Worm (Caenorhabditis elegans): ENCODE measurements around the gene F53F1.6.

The F53F1.6 gene

DNA sequence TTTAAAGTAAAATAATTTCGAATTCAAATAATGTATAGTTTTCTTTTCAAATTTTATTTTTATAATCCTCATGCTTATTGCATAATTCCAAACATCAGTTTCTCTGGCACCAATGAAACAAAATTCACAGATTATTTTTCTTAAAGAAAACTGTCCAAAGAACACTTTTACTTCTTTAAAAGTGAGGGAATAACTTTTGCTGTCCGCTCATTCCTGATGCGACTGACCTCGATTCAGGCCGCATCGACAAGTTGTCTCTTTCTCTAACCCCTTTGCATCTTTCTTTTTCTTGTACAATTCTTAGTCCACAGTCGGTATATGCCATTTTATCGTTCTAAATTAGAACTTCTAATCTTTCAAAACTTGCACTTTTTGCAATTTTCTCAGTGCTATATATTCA is 10.9 kb downstream of the F53F1.6 start, which contains the start of gene F53F1.2:
Gene F53F1.2, plus strand, starts transcription at position 306 of the 400 bp plus-strand sequence.
- no peak for TF ChIP-seq klf-2 (GFP tag; conservative IDR thresholded peaks at IDR 0.05)
- no peak for TF ChIP-seq ref-1 (GFP tag; conservative IDR thresholded peaks at IDR 0.05)
- no peak for TF ChIP-seq T22C8.4 (GFP tag; IDR thresholded peaks at IDR 0.05)
- TF ChIP-seq ztf-29 (GFP tag; IDR thresholded peaks at IDR 0.05): no peak
- no peak for TF ChIP-seq tab-1 (GFP tag; IDR thresholded peaks at IDR 0.05)
- TF ChIP-seq cog-1 (tag; optimal IDR thresholded peaks at IDR 0.05): no peak
- no peak for TF ChIP-seq flt-1 (GFP tag; IDR thresholded peaks at IDR 0.05)
- no peak for TF ChIP-seq ztf-23 (GFP tag; IDR thresholded peaks at IDR 0.05)
- TF ChIP-seq med-1 (GFP tag; optimal IDR thresholded peaks at IDR 0.05; ENCODE audit: insufficient read depth): no peak

ce11 chrV:13406032-13406431 is 11.4 kb downstream of the F53F1.6 start, which contains the start of gene cutl-1:
Gene cutl-1 (minus strand): TSS chrV:13406114.
- TF ChIP-seq med-1 (GFP tag; optimal IDR thresholded peaks at IDR 0.05; ENCODE audit: insufficient read depth) (no peak), ref-1 (GFP tag; conservative IDR thresholded peaks at IDR 0.05) (no peak), klf-2 (GFP tag; conservative IDR thresholded peaks at IDR 0.05) (no peak), cog-1 (tag; optimal IDR thresholded peaks at IDR 0.05) (no peak), tab-1 (GFP tag; IDR thresholded peaks at IDR 0.05) (no peak), flt-1 (GFP tag; IDR thresholded peaks at IDR 0.05) (no peak), T22C8.4 (GFP tag; IDR thresholded peaks at IDR 0.05) (no peak), ztf-29 (GFP tag; IDR thresholded peaks at IDR 0.05) (no peak), ztf-23 (GFP tag; IDR thresholded peaks at IDR 0.05) (no peak)

DNA sequence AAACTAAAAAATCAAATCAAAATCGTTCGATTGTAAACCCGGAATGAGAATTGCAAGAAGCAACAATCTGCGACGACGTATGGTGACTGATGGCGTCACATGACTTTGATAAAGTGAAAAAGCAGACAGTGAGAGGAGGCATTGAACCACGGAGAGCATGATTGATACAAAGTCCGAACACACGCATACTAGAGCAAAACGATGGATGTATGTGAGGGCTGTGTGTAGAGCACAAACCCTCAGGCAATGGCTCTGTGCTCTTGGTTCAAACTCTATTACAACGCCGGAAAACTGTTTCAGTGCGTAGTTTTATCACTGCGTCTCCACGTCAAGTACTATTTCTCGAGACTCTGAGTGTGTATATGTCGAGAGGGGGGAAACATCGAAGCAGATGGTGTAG is 14.9 kb downstream of the F53F1.6 start:
- TF ChIP-seq cog-1 (tag; optimal IDR thresholded peaks at IDR 0.05) (no peak), ref-1 (GFP tag; conservative IDR thresholded peaks at IDR 0.05) (no peak), ztf-23 (GFP tag; IDR thresholded peaks at IDR 0.05) (no peak), med-1 (GFP tag; optimal IDR thresholded peaks at IDR 0.05; ENCODE audit: insufficient read depth) (no peak), klf-2 (GFP tag; conservative IDR thresholded peaks at IDR 0.05) (no peak), flt-1 (GFP tag; IDR thresholded peaks at IDR 0.05) (no peak), T22C8.4 (GFP tag; IDR thresholded peaks at IDR 0.05) (no peak), ztf-29 (GFP tag; IDR thresholded peaks at IDR 0.05) (no peak), tab-1 (GFP tag; IDR thresholded peaks at IDR 0.05) (no peak)

DNA sequence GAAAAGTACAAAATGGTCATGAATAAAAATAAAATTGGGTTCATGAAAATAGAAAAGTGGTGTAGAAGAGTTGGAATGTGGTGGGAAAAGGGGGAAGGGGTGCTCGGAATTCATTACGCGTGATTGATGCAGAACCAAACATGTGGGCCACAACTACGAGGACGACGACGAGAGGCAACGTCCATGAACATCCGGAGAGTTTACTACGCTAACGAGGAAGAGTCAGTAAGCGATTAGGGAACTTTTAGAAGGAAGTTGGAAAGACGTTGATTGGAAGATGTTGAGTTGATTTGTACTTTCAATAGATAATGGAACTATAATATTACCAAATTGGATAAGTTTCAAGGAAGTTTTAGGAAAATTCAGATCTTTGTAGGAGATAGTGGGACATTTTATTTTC is 15.7 kb downstream of the F53F1.6 start:
- TF ChIP-seq tab-1 (GFP tag; IDR thresholded peaks at IDR 0.05) (no peak), ztf-29 (GFP tag; IDR thresholded peaks at IDR 0.05) (no peak), med-1 (GFP tag; optimal IDR thresholded peaks at IDR 0.05; ENCODE audit: insufficient read depth) (no peak), cog-1 (tag; optimal IDR thresholded peaks at IDR 0.05) (no peak), klf-2 (GFP tag; conservative IDR thresholded peaks at IDR 0.05) (no peak)

ce11 chrV:13396426-13396825 is 21.0 kb downstream of the F53F1.6 start:
- TF ChIP-seq flt-1 (GFP tag; IDR thresholded peaks at IDR 0.05) (peak; percentile 71), ztf-23 (GFP tag; IDR thresholded peaks at IDR 0.05) (0 out of 2 replicates have a peak, but pooled peaks have one; percentile 39), T22C8.4 (GFP tag; IDR thresholded peaks at IDR 0.05) (no peak), ref-1 (GFP tag; conservative IDR thresholded peaks at IDR 0.05) (no peak), cog-1 (tag; optimal IDR thresholded peaks at IDR 0.05) (peak; percentile 65), med-1 (GFP tag; optimal IDR thresholded peaks at IDR 0.05; ENCODE audit: insufficient read depth) (no peak), klf-2 (GFP tag; conservative IDR thresholded peaks at IDR 0.05) (0 out of 2 replicates have a peak, but pooled peaks have one; percentile 43), ztf-29 (GFP tag; IDR thresholded peaks at IDR 0.05) (0 out of 2 replicates have a peak, but pooled peaks have one; percentile 27)

DNA sequence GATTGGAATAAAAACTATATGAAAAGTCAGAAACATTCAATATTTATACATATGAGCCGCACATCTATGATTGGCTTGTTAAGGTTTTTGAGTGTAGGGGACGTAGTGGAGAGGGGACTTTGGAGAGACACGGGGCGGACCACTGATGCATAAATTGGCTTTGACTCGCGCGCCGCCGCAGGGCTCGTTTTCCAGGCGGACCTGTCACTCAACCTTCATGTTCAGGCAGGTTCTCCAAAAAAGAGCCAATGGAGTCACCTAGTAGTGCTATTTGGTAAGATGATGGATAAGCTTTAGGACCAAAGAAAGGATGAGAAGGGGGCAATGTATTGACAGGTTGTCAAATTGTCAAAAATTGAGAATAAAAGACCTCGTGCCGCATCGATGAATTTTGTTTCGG is 22.4 kb downstream of the F53F1.6 start:
- TF ChIP-seq ztf-23 (GFP tag; IDR thresholded peaks at IDR 0.05) (0 out of 2 replicates have a peak, but pooled peaks have one; percentile 12), klf-2 (GFP tag; conservative IDR thresholded peaks at IDR 0.05) (no peak)

DNA sequence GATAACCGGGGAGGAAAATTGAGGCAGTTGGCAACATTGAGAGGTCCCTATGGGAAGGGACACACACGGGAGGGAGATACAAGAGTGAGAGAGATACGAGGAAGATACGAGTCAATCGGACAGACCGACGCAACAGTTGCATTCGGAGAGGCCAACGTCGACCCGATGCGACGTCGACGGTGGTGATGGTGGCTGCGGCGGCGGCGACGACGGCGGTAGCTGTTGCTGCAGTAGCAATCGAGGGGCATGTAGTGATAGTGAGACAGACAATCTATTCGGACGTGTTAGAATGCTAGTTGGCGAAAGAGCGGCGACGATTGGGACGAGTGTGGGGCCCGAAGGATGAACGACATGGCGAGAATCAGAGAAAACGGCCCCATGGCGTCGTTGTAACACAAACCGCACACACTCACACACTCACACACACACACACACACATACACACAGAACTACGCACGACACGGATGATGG is 24.0 kb downstream of the F53F1.6 start:
- peak; percentile 34; the same call in 1 of the 2 replicates for TF ChIP-seq flt-1 (GFP tag; IDR thresholded peaks at IDR 0.05)
- no peak for TF ChIP-seq cog-1 (tag; optimal IDR thresholded peaks at IDR 0.05)
- no peak for TF ChIP-seq tab-1 (GFP tag; IDR thresholded peaks at IDR 0.05)
- TF ChIP-seq ref-1 (GFP tag; conservative IDR thresholded peaks at IDR 0.05): no peak

DNA sequence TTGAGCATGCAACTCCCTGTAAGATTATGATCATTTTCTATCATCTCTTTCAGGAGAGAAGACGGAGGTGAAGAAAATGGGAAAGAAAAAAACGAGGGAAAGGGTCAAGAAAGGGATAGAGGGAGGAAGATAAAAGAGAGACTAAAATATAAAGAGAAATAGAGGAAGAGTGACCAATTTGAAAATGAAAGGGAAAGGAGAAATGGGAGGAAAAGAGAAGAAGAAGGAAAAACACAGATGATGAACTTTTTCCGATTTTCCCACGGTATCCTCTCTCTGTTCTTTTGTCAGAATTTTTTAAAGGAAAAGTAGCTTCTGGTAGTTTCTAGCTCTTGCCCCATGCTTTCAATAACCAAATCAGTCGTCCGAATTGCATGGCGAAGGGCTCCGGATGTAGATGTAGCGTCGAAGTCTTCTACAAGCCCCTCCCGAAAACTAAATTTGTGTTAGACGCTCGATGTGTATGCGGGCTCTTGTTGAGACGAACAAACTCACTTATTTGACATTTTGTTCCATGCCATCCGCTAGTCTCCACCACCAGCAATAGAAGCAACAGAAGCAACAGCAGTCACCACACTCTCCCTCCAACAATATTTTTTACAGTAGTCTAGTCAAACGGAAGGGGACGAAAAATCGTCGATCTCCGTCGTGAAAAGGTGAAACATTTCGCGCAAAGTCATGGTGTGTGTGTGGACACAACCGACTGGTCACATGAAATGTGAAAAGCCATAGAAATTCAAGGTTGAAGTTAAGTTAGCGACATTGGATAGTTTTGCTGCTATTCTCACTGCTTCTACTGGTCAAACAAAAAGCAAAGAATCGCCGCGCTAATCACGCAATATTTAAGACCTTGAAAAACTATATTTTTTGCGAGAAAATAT is 25.8 kb downstream of the F53F1.6 start, which contains the start of gene somi-1:
Gene somi-1, minus strand, starts transcription at position 18 of the 881 bp plus-strand sequence.
- TF ChIP-seq ztf-23 (GFP tag; IDR thresholded peaks at IDR 0.05): peak; percentile 15; the same call in 1 of the 2 replicates
- TF ChIP-seq ztf-29 (GFP tag; IDR thresholded peaks at IDR 0.05): no peak
- TF ChIP-seq cog-1 (tag; optimal IDR thresholded peaks at IDR 0.05): no peak
- TF ChIP-seq klf-2 (GFP tag; conservative IDR thresholded peaks at IDR 0.05): no peak

DNA sequence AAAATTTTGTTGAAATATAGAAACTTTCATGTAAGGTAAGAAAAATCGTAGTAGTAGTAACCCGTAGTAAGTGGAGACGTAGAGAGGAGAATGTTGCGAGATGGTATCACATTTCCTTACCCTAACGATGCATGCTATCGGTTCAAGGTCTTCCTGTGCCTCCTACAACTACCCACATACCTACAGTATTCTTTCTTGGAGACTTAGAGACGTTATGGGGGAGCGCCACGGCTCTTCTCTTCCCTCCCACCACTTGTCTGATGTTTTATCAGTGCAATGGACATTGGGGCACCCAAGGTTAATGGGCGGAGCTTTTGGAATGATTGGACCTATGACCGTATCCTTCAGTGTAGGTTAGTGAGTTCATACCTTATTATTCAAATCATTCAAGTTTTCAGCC is 26.5 kb downstream of the F53F1.6 start:
- TF ChIP-seq flt-1 (GFP tag; IDR thresholded peaks at IDR 0.05) (0 out of 2 replicates have a peak, but pooled peaks have one; percentile 25), cog-1 (tag; optimal IDR thresholded peaks at IDR 0.05) (no peak)

DNA sequence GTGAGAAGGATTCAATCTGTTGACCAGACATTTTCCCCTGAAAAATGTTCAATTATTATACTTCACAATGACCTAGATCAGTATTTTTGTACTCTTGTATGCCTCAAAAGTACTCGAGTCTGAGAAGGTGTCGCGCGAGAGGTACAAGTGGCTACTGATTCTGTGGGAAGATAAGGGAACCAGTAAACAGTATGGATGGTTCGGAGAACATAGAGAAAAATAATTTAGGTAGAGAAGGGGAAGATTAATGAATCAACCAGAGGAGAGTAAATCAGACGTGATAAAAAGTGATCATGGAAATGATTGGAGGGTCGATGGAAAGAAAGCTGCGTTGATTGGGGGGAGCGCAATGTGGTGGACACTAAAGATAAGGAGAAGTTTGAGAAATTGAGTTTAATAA is 28.0 kb downstream of the F53F1.6 start:
- TF ChIP-seq cog-1 (tag; optimal IDR thresholded peaks at IDR 0.05) (no peak), ztf-29 (GFP tag; IDR thresholded peaks at IDR 0.05) (no peak), T22C8.4 (GFP tag; IDR thresholded peaks at IDR 0.05) (no peak), klf-2 (GFP tag; conservative IDR thresholded peaks at IDR 0.05) (no peak), med-1 (GFP tag; optimal IDR thresholded peaks at IDR 0.05; ENCODE audit: insufficient read depth) (no peak), ref-1 (GFP tag; conservative IDR thresholded peaks at IDR 0.05) (no peak), flt-1 (GFP tag; IDR thresholded peaks at IDR 0.05) (no peak), tab-1 (GFP tag; IDR thresholded peaks at IDR 0.05) (no peak), ztf-23 (GFP tag; IDR thresholded peaks at IDR 0.05) (no peak)
